Worm (Caenorhabditis elegans): Measurements from ENCODE around the gene C56G2.9.

DNA sequence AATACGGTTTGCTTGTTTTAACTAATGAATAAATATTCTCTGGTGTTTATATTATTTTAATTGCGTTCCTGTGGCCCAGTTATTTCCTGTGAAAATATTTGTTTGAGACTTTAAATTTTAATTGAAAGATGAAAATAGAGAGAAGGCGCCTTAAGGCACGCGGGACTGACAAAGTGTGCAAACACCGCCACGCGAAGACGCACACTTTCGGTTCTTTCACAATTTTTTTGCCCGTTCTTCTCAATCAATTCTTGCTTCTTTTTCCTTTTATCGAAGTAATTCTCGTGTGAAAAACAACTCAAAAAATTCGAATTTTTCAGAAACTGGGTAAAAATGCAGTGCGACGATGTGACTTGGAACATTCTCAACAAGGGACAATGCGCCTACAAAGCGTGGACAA is 36.0 kb upstream of the C56G2.9 start, which contains the start of gene C16A3.6:
- TF ChIP-seq daf-12 (tag; optimal IDR thresholded peaks at IDR 0.05) (no peak), ama-1 (optimal IDR thresholded peaks at IDR 0.05) (peak; percentile 75), aly-2 (tag; optimal IDR thresholded peaks at IDR 0.05) (no peak), unc-62 (GFP tag; optimal IDR thresholded peaks at IDR 0.05) (no peak), zag-1 (tag; optimal IDR thresholded peaks at IDR 0.05) (no peak), nfya-1 (tag; optimal IDR thresholded peaks at IDR 0.05; ENCODE audit: insufficient read depth) (peak; percentile 37), nhr-237 (tag; optimal IDR thresholded peaks at IDR 0.05) (no peak), nhr-11 (tag; optimal IDR thresholded peaks at IDR 0.05) (no peak), fos-1 (tag; optimal IDR thresholded peaks at IDR 0.05) (no peak), sea-2 (GFP tag; optimal IDR thresholded peaks at IDR 0.05) (no peak), lin-15B (tag; optimal IDR thresholded peaks at IDR 0.05) (no peak), nhr-28 (tag; optimal IDR thresholded peaks at IDR 0.05) (no peak), egl-27 (tag; optimal IDR thresholded peaks at IDR 0.05) (no peak)
